Worm (Caenorhabditis elegans) whole organism, early embryonic: ENCODE results near the gene srm-5.

Experiments
- B0310.2 ChIP-seq: sonication (generic microtip); optimal IDR thresholded peaks from 2 replicates; lab custom pipeline; 2016; ENCODE audit warnings: mild to moderate bottlenecking, missing genetic modification characterization, missing compliant biosample characterization
- F13C5.2 ChIP-seq: sonication (generic microtip); optimal IDR thresholded peaks from 2 replicates; lab custom pipeline; 2017; ENCODE audit warnings: mild to moderate bottlenecking, missing genetic modification characterization, inconsistent platforms, missing compliant biosample characterization
- ama-1 ChIP-seq: fragments of 150-350 bp; optimal IDR thresholded peaks from 2 replicates; lab custom pipeline; 2014
- ceh-36 ChIP-seq: sonication (generic microtip); optimal IDR thresholded peaks from 2 replicates; lab custom pipeline; 2016; ENCODE audit warnings: missing genetic modification characterization, inconsistent platforms, missing compliant biosample characterization
- ets-7 ChIP-seq: sonication (generic microtip); optimal IDR thresholded peaks from 2 replicates; lab custom pipeline; 2016; ENCODE audit warnings: missing genotype, missing genetic modification characterization, missing compliant biosample characterization
- flt-1 ChIP-seq: fragments of 200-800 bp; sonication (Bioruptor generic); IDR thresholded peaks from 2 replicates; pipeline ENCODE4 v1.3.6; 2022; ENCODE audit warnings: missing genetic modification characterization, missing compliant biosample characterization
- hnd-1 ChIP-seq: sonication (generic microtip); optimal IDR thresholded peaks from 2 replicates; lab custom pipeline; 2016; ENCODE audit warnings: missing genetic modification characterization, missing compliant biosample characterization
- pes-1 ChIP-seq: fragments of 200-800 bp; sonication (Bioruptor generic); IDR thresholded peaks from 2 replicates; pipeline ENCODE4 v1.3.6; 2022; ENCODE audit warnings: missing genetic modification reagents, missing genetic modification characterization, missing compliant biosample characterization
- scrt-1 ChIP-seq: fragments of 200-800 bp; sonication (Bioruptor generic); IDR thresholded peaks from 2 replicates; pipeline ENCODE4 v1.3.6; 2022; ENCODE audit warnings: missing genetic modification characterization, missing compliant biosample characterization
- sea-1 ChIP-seq: fragments of 200-800 bp; sonication (Bioruptor generic); conservative IDR thresholded peaks from 2 replicates; pipeline ENCODE4 v1.3.6; 2022; ENCODE audit warnings: missing genetic modification characterization, missing compliant biosample characterization

- TF ChIP-seq B0310.2 (no peak), ama-1 (lab: Kevin White, UChicago) (no peak), pes-1 (GFP tag; lab: Robert Waterston, UW) (no peak), ets-7 (tag; lab: Kevin White, UChicago) (no peak), ceh-36 (tag; lab: Kevin White, UChicago) (no peak), scrt-1 (GFP tag; lab: Robert Waterston, UW) (no peak), sea-1 (GFP tag; lab: Robert Waterston, UW) (no peak), F13C5.2 (tag; lab: Kevin White, UChicago) (no peak), flt-1 (GFP tag; lab: Robert Waterston, UW) (no peak), hnd-1 (no peak)
These were observed 12.3 kb upstream of the srm-5 start, which contains the start of gene F47B8.3 for ce11 chrV:14322743-14323142.
